Worm (Caenorhabditis elegans): ENCODE measurements around the gene F56A11.4.

Gene F56A11.4

ce11 chrIV:596292-596952, 48.3 kb downstream of the F56A11.4 start, which contains the start of the genes C18H7.7 and C18H7.11:
Gene C18H7.7 (minus strand): TSS chrIV:596392.
Gene C18H7.11 (plus strand): TSS chrIV:596902.
- no peak for TF ChIP-seq ceh-36 (tag; optimal IDR thresholded peaks at IDR 0.05)
- TF ChIP-seq hmg-4 (GFP tag; optimal IDR thresholded peaks at IDR 0.05) = no peak
- TF ChIP-seq tbx-11 (GFP tag; IDR thresholded peaks at IDR 0.05) = no peak
- no peak for TF ChIP-seq ets-7 (tag; optimal IDR thresholded peaks at IDR 0.05)
- TF ChIP-seq flt-1 (GFP tag; IDR thresholded peaks at IDR 0.05) = no peak
- no peak for TF ChIP-seq B0310.2 (tag; optimal IDR thresholded peaks at IDR 0.05)
- no peak for TF ChIP-seq hnd-1 (tag; optimal IDR thresholded peaks at IDR 0.05)
- TF ChIP-seq tra-4 (tag; optimal IDR thresholded peaks at IDR 0.05) = no peak
- no peak for TF ChIP-seq ama-1 (optimal IDR thresholded peaks at IDR 0.05)
- no peak for TF ChIP-seq scrt-1 (GFP tag; IDR thresholded peaks at IDR 0.05)
- TF ChIP-seq sea-1 (GFP tag; conservative IDR thresholded peaks at IDR 0.05) = no peak
- TF ChIP-seq pes-1 (GFP tag; IDR thresholded peaks at IDR 0.05) = no peak
- TF ChIP-seq tbx-37 (GFP tag; conservative IDR thresholded peaks at IDR 0.05) = no peak
- no peak for TF ChIP-seq hmbx-1 (tag; optimal IDR thresholded peaks at IDR 0.05)
- no peak for TF ChIP-seq aly-1 (tag; optimal IDR thresholded peaks at IDR 0.05)

- TF ChIP-seq hmg-4 (GFP tag; optimal IDR thresholded peaks at IDR 0.05) (no peak), ama-1 (optimal IDR thresholded peaks at IDR 0.05) (no peak), flt-1 (GFP tag; IDR thresholded peaks at IDR 0.05) (no peak), ets-7 (tag; optimal IDR thresholded peaks at IDR 0.05) (no peak), tra-4 (tag; optimal IDR thresholded peaks at IDR 0.05) (no peak), hmbx-1 (tag; optimal IDR thresholded peaks at IDR 0.05) (no peak), pes-1 (GFP tag; IDR thresholded peaks at IDR 0.05) (no peak), ceh-13 (GFP tag; optimal IDR thresholded peaks at IDR 0.05) (no peak), ceh-36 (tag; optimal IDR thresholded peaks at IDR 0.05) (no peak), tbx-11 (GFP tag; IDR thresholded peaks at IDR 0.05) (no peak), hnd-1 (tag; optimal IDR thresholded peaks at IDR 0.05) (no peak), sea-1 (GFP tag; conservative IDR thresholded peaks at IDR 0.05) (no peak)
These were observed 53.5 kb downstream of the F56A11.4 start, which contains the start of gene srt-59 for ce11 chrIV:601595-601994. Gene srt-59 (minus strand): TSS chrIV:601695.
